Fruit fly (Drosophila melanogaster) whole organism, embryonic: Measurements from ENCODE around the gene CG7080.

Experiments
- Atf-2 ChIP-seq: fragments of 200-800 bp; sonication (Bioruptor generic); optimal IDR thresholded peaks from 2 replicates; lab custom pipeline; 2016; ENCODE audit warnings: missing biosample characterization, missing genetic modification characterization
- B-H1 ChIP-seq: fragments of 200-800 bp; sonication (Bioruptor generic); IDR thresholded peaks from 3 replicates; pipeline ENCODE4 v1.3.6; 2022; ENCODE audit warnings: missing biosample characterization, missing genetic modification characterization
- B-H2 ChIP-seq: fragments of 200-800 bp; sonication (Bioruptor generic); optimal IDR thresholded peaks from 2 replicates; lab custom pipeline; 2018; ENCODE audit warnings: missing biosample characterization, mild to moderate bottlenecking, missing genetic modification characterization
- C15 ChIP-seq: fragments of 200-800 bp; sonication (Bioruptor generic); IDR thresholded peaks from 3 replicates; pipeline ENCODE4 v1.3.6; 2022; ENCODE audit warnings: missing biosample characterization, missing genetic modification characterization
- CG11504 ChIP-seq: fragments of 200-800 bp; sonication (Bioruptor generic); optimal IDR thresholded peaks from 3 replicates; lab custom pipeline; 2019; ENCODE audit warnings: missing biosample characterization, mild to moderate bottlenecking, missing genetic modification characterization, moderate library complexity
- CG12299 ChIP-seq: fragments of 200-800 bp; sonication (Bioruptor generic); optimal IDR thresholded peaks from 2 replicates; lab custom pipeline; 2018; ENCODE audit warnings: missing biosample characterization, mild to moderate bottlenecking, missing genetic modification characterization
- CG14965 ChIP-seq: fragments of 200-800 bp; sonication (Bioruptor generic); optimal IDR thresholded peaks from 2 replicates; lab custom pipeline; 2016; ENCODE audit warnings: missing biosample characterization, missing genetic modification characterization, borderline replicate concordance
- CG16815 ChIP-seq: fragments of 200-800 bp; sonication (Bioruptor generic); optimal IDR thresholded peaks from 3 replicates; lab custom pipeline; 2017; ENCODE audit warnings: missing biosample characterization, mild to moderate bottlenecking, missing genetic modification characterization
- CG16863 ChIP-seq: fragments of 200-800 bp; sonication (Bioruptor generic); optimal IDR thresholded peaks from 3 replicates; lab custom pipeline; 2016; ENCODE audit warnings: missing biosample characterization, missing genetic modification characterization
- CG17385 ChIP-seq: fragments of 200-800 bp; sonication (Bioruptor generic); optimal IDR thresholded peaks from 3 replicates; lab custom pipeline; 2018; ENCODE audit warnings: missing biosample characterization, mild to moderate bottlenecking, missing genetic modification characterization
- CG17829 ChIP-seq: fragments of 200-800 bp; optimal IDR thresholded peaks from 2 replicates; lab custom pipeline; 2019; ENCODE audit warnings: missing biosample characterization, mild to moderate bottlenecking, missing genetic modification characterization, moderate library complexity
- CG18764 ChIP-seq: fragments of 200-800 bp; sonication (Bioruptor generic); optimal IDR thresholded peaks from 3 replicates; lab custom pipeline; 2016; ENCODE audit warnings: missing biosample characterization, missing genetic modification characterization
- CG30403 ChIP-seq: fragments of 200-800 bp; sonication (Bioruptor generic); optimal IDR thresholded peaks from 3 replicates; lab custom pipeline; 2016; ENCODE audit warnings: missing biosample characterization, missing genetic modification characterization
- CG3281 ChIP-seq: fragments of 200-800 bp; sonication (Bioruptor generic); optimal IDR thresholded peaks from 3 replicates; lab custom pipeline; 2017; ENCODE audit warnings: missing biosample characterization, mild to moderate bottlenecking, missing genetic modification characterization
- CG42726 ChIP-seq: fragments of 200-800 bp; sonication (Bioruptor generic); IDR thresholded peaks from 2 replicates; pipeline ENCODE4 v1.3.6; 2022; ENCODE audit warnings: missing biosample characterization, missing genetic modification characterization; ENCODE audit not compliant: partially characterized antibody
- CG4360 ChIP-seq: fragments of 200-800 bp; sonication (Bioruptor generic); IDR thresholded peaks from 2 replicates; pipeline ENCODE4 v1.3.6; 2022; ENCODE audit warnings: missing biosample characterization, missing genetic modification characterization
- CG5953 ChIP-seq: fragments of 200-800 bp; sonication (Bioruptor generic); IDR thresholded peaks from 2 replicates; pipeline ENCODE4 v1.3.6; 2022; ENCODE audit warnings: missing biosample characterization, missing genetic modification characterization
- CG6254 ChIP-seq: fragments of 200-800 bp; sonication (Bioruptor generic); optimal IDR thresholded peaks from 3 replicates; lab custom pipeline; 2017; ENCODE audit warnings: mild to moderate bottlenecking, missing biosample characterization, missing genetic modification reagents, missing genetic modification characterization
- CG6654 ChIP-seq: fragments of 200-800 bp; sonication (Bioruptor generic); optimal IDR thresholded peaks from 2 replicates; lab custom pipeline; 2017; ENCODE audit warnings: missing biosample characterization, mild to moderate bottlenecking, missing genetic modification characterization
- CG7357 ChIP-seq: fragments of 200-800 bp; sonication (Bioruptor generic); IDR thresholded peaks from 3 replicates; pipeline ENCODE4 v1.3.6; 2022; ENCODE audit warnings: missing biosample characterization, missing genetic modification characterization
- CG8281 ChIP-seq: fragments of 200-800 bp; sonication (Bioruptor generic); optimal IDR thresholded peaks from 2 replicates; lab custom pipeline; 2018; ENCODE audit warnings: missing biosample characterization, mild to moderate bottlenecking, missing genetic modification characterization, moderate library complexity
- CG9727 ChIP-seq: fragments of 200-800 bp; sonication (Bioruptor generic); optimal IDR thresholded peaks from 3 replicates; lab custom pipeline; 2017; ENCODE audit warnings: missing biosample characterization, mild to moderate bottlenecking, missing genetic modification characterization
- CG9932 ChIP-seq: fragments of 200-800 bp; sonication (Bioruptor generic); IDR thresholded peaks from 2 replicates; pipeline ENCODE4 v1.3.6; 2022; ENCODE audit warnings: missing biosample characterization, missing genetic modification characterization
- Deaf1 ChIP-seq: fragments of 200-800 bp; optimal IDR thresholded peaks from 3 replicates; lab custom pipeline; 2019; ENCODE audit warnings: missing biosample characterization, mild to moderate bottlenecking, missing genetic modification characterization, moderate library complexity
- Dp ChIP-seq: fragments of 200-800 bp; sonication (Bioruptor generic); optimal IDR thresholded peaks from 2 replicates; lab custom pipeline; 2018; ENCODE audit warnings: missing biosample characterization, mild to moderate bottlenecking, missing genetic modification characterization, moderate library complexity
- GATAe ChIP-seq: fragments of 200-800 bp; sonication (Bioruptor generic); conservative IDR thresholded peaks from 2 replicates; pipeline ENCODE4 v1.3.6; 2022; ENCODE audit warnings: missing biosample characterization, missing genetic modification characterization
- Gsc ChIP-seq: fragments of 200-800 bp; sonication (Bioruptor generic); IDR thresholded peaks from 2 replicates; pipeline ENCODE4 v1.3.6; 2022; ENCODE audit warnings: missing biosample characterization, missing genetic modification characterization
- Hey ChIP-seq: fragments of 200-800 bp; sonication (Bioruptor generic); optimal IDR thresholded peaks from 3 replicates; lab custom pipeline; 2018; ENCODE audit warnings: missing biosample characterization, mild to moderate bottlenecking, missing genetic modification characterization
- Hmr ChIP-seq: fragments of 200-800 bp; sonication (Bioruptor generic); optimal IDR thresholded peaks from 3 replicates; lab custom pipeline; 2017; ENCODE audit warnings: mild to moderate bottlenecking, missing biosample characterization, missing genetic modification reagents, missing genetic modification characterization
- Mad ChIP-seq: fragments of 200-800 bp; sonication (Bioruptor generic); optimal IDR thresholded peaks from 2 replicates; lab custom pipeline; 2016; ENCODE audit warnings: missing biosample characterization, missing genetic modification characterization
- Meics ChIP-seq: fragments of 200-800 bp; sonication (Bioruptor generic); optimal IDR thresholded peaks from 2 replicates; lab custom pipeline; 2017; ENCODE audit warnings: missing biosample characterization, mild to moderate bottlenecking, missing genetic modification characterization
- Pdp1 ChIP-seq, 2 experiments: fragments of 200-800 bp; sonication (Bioruptor generic); optimal IDR thresholded peaks; 3 replicates each; lab custom pipeline; 2016; ENCODE audit warnings: missing biosample characterization in 2 of 2, missing genetic modification characterization in 2 of 2, mild to moderate bottlenecking in 1 of 2, moderate library complexity in 1 of 2
- Six4 ChIP-seq: fragments of 200-800 bp; sonication (Bioruptor generic); optimal IDR thresholded peaks from 2 replicates; lab custom pipeline; 2016; ENCODE audit warnings: missing biosample characterization, missing genetic modification characterization
- Spps ChIP-seq: fragments of 200-800 bp; sonication (Bioruptor generic); optimal IDR thresholded peaks from 2 replicates; lab custom pipeline; 2018; ENCODE audit warnings: missing biosample characterization, mild to moderate bottlenecking, missing genetic modification characterization
- Ssrp ChIP-seq: fragments of 200-800 bp; sonication (Bioruptor generic); optimal IDR thresholded peaks from 2 replicates; lab custom pipeline; 2018; ENCODE audit warnings: missing biosample characterization, mild to moderate bottlenecking, missing genetic modification characterization, moderate library complexity
- Vsx1 ChIP-seq: fragments of 200-800 bp; sonication (Bioruptor generic); optimal IDR thresholded peaks from 2 replicates; lab custom pipeline; 2017; ENCODE audit warnings: missing biosample characterization, mild to moderate bottlenecking, missing genetic modification characterization, missing genetic modification reagents
- YL-1 ChIP-seq: fragments of 200-800 bp; sonication (Bioruptor generic); optimal IDR thresholded peaks from 3 replicates; lab custom pipeline; 2017; ENCODE audit warnings: missing biosample characterization, mild to moderate bottlenecking, missing genetic modification characterization
- al ChIP-seq: fragments of 200-800 bp; sonication (Bioruptor generic); IDR thresholded peaks from 2 replicates; pipeline ENCODE4 v1.3.6; 2022; ENCODE audit warnings: missing biosample characterization, missing genetic modification characterization
- ara ChIP-seq: fragments of 200-800 bp; sonication (Bioruptor generic); IDR thresholded peaks from 2 replicates; pipeline ENCODE4 v1.3.6; 2022; ENCODE audit warnings: missing biosample characterization, missing genetic modification characterization
- ash1 ChIP-seq: fragments of 200-800 bp; sonication (Bioruptor generic); optimal IDR thresholded peaks from 2 replicates; lab custom pipeline; 2018; ENCODE audit warnings: missing biosample characterization, mild to moderate bottlenecking, missing genetic modification characterization
- crc ChIP-seq: fragments of 200-800 bp; sonication (Bioruptor generic); optimal IDR thresholded peaks from 2 replicates; lab custom pipeline; 2016; ENCODE audit warnings: missing biosample characterization, missing genetic modification characterization
- eyg ChIP-seq: fragments of 200-800 bp; sonication (Bioruptor generic); optimal IDR thresholded peaks from 3 replicates; lab custom pipeline; 2016; ENCODE audit warnings: missing biosample characterization, missing genetic modification characterization
- fd3F ChIP-seq: fragments of 200-800 bp; sonication (Bioruptor generic); optimal IDR thresholded peaks from 2 replicates; lab custom pipeline; 2018; ENCODE audit warnings: missing biosample characterization, mild to moderate bottlenecking, missing genetic modification characterization, moderate library complexity
- mam ChIP-seq: fragments of 200-800 bp; sonication (Bioruptor generic); optimal IDR thresholded peaks from 3 replicates; lab custom pipeline; 2016; ENCODE audit warnings: missing biosample characterization, missing genetic modification characterization
- nmo ChIP-seq: fragments of 200-800 bp; sonication (Bioruptor generic); optimal IDR thresholded peaks from 2 replicates; lab custom pipeline; 2018; ENCODE audit warnings: missing biosample characterization, mild to moderate bottlenecking, missing genetic modification characterization, moderate library complexity
- odd ChIP-seq: fragments of 200-800 bp; sonication (Bioruptor generic); optimal IDR thresholded peaks from 2 replicates; lab custom pipeline; 2017; ENCODE audit warnings: missing biosample characterization, mild to moderate bottlenecking, missing genetic modification characterization
- pnt ChIP-seq: fragments of 200-800 bp; sonication (Bioruptor generic); optimal IDR thresholded peaks from 3 replicates; lab custom pipeline; 2016; ENCODE audit warnings: missing biosample characterization, missing genetic modification characterization
- slp2 ChIP-seq: fragments of 200-800 bp; sonication (Bioruptor generic); optimal IDR thresholded peaks from 2 replicates; lab custom pipeline; 2016; ENCODE audit warnings: missing biosample characterization, missing genetic modification characterization
- sob ChIP-seq: fragments of 200-800 bp; sonication (Bioruptor generic); IDR thresholded peaks from 2 replicates; pipeline ENCODE4 v1.3.6; 2022; ENCODE audit warnings: missing biosample characterization, missing genetic modification characterization
- trem ChIP-seq: fragments of 200-800 bp; optimal IDR thresholded peaks from 3 replicates; lab custom pipeline; 2019; ENCODE audit warnings: missing biosample characterization, mild to moderate bottlenecking, missing genetic modification characterization, moderate library complexity

Gene CG7080

dm6 chr3R:22368077-22368776, 39.1 kb downstream of the CG7080 start (continued):
- TF ChIP-seq CG18764 (GFP tag; lab: Kevin White, UChicago) (no peak), CG7357 (GFP tag; lab: Robert Waterston, UW) (no peak), Pdp1 (GFP tag; optimal IDR thresholded peaks at IDR 0.05; lab: Kevin White, UChicago) (peak in 1 of 2 experiments; percentile 96), CG8281 (tag; lab: Kevin White, UChicago) (no peak), Spps (tag; lab: Kevin White, UChicago) (no peak), CG16863 (no peak), fd3F (GFP tag; lab: Kevin White, UChicago) (no peak), Ssrp (tag; lab: Kevin White, UChicago) (no peak), CG16815 (GFP tag; lab: Kevin White, UChicago) (no peak), mam (GFP tag; lab: Kevin White, UChicago) (no peak), CG17829 (no peak), CG6654 (GFP tag; lab: Kevin White, UChicago) (peak; percentile 2), CG6254 (no peak), crc (GFP tag; lab: Kevin White, UChicago) (no peak), Six4 (GFP tag; lab: Kevin White, UChicago) (no peak), Mad (GFP tag; lab: Kevin White, UChicago) (no peak), CG3281 (GFP tag; lab: Kevin White, UChicago) (no peak), GATAe (GFP tag; lab: Robert Waterston, UW) (peak; percentile 12; the same call in 1 of the 2 replicates), CG14965 (GFP tag; lab: Kevin White, UChicago) (no peak), Atf-2 (no peak), CG12299 (tag; lab: Kevin White, UChicago) (no peak), al (GFP tag; lab: Robert Waterston, UW) (no peak), CG17385 (no peak), CG9932 (no peak), Vsx1 (GFP tag; lab: Kevin White, UChicago) (no peak), trem (no peak), Deaf1 (tag; lab: Kevin White, UChicago) (no peak), CG42726 (GFP tag; lab: Robert Waterston, UW) (no peak; the same call in 1 of the 2 replicates), CG5953 (no peak), sob (GFP tag; lab: Robert Waterston, UW) (0 out of 2 replicates have a peak, but pooled peaks have one; percentile 27), CG9727 (GFP tag; lab: Kevin White, UChicago) (no peak), C15 (GFP tag; lab: Robert Waterston, UW) (no peak), Gsc (GFP tag; lab: Robert Waterston, UW) (no peak), pnt (GFP tag; lab: Kevin White, UChicago) (no peak), CG4360 (0 out of 2 replicates have a peak, but pooled peaks have one; percentile 9), B-H1 (GFP tag; lab: Robert Waterston, UW) (no peak), ara (GFP tag; lab: Robert Waterston, UW) (peak; percentile 10; the same call in 1 of the 2 replicates), Meics (GFP tag; lab: Kevin White, UChicago) (no peak), Hmr (GFP tag; lab: Kevin White, UChicago) (no peak), B-H2 (GFP tag; lab: Kevin White, UChicago) (no peak), Hey (tag; lab: Kevin White, UChicago) (no peak), CG11504 (tag; lab: Kevin White, UChicago) (no peak), slp2 (GFP tag; lab: Kevin White, UChicago) (no peak), odd (GFP tag; lab: Kevin White, UChicago) (no peak), CG30403 (GFP tag; lab: Kevin White, UChicago) (no peak), ash1 (GFP tag; lab: Kevin White, UChicago) (no peak), Dp (GFP tag; lab: Kevin White, UChicago) (no peak), eyg (GFP tag; lab: Kevin White, UChicago) (no peak), YL-1 (GFP tag; lab: Kevin White, UChicago) (no peak), nmo (no peak)
